Worm (Caenorhabditis elegans) whole organism, L4 larva: ENCODE measurements around the gene Y116A8C.469.
A peak's percentile ranks its signal among the peaks of the same experiment; 100 is the strongest.
"Not testable (repeated sequence)": the region's sequence is repeated elsewhere in the genome, so short reads cannot be mapped to it uniquely, and the experiment has no call there.

ENCODE experiments used
- ctbp-1 ChIP-seq: fragments of 200-800 bp; sonication (Bioruptor generic); IDR thresholded peaks from 2 replicates; pipeline ENCODE4 v1.3.6; 2022; ENCODE audit warnings: missing genetic modification reagents, missing genetic modification characterization, missing compliant biosample characterization
- daf-16 ChIP-seq, 3 experiments: sonication (generic microtip); optimal IDR thresholded peaks; 2 replicates each; lab custom pipeline; 2016 to 2017; ENCODE audit warnings: missing genetic modification characterization in 3 of 3, missing genetic modification reagents in 3 of 3, mild to moderate bottlenecking in 2 of 3, missing compliant biosample characterization in 2 of 3, missing biosample characterization in 1 of 3, moderate library complexity in 1 of 3
- daf-8 ChIP-seq: fragments of 200-800 bp; sonication (Bioruptor generic); IDR thresholded peaks from 2 replicates; pipeline ENCODE4 v1.3.6; 2022; ENCODE audit warnings: missing genetic modification characterization, missing compliant biosample characterization
- dmd-6 ChIP-seq: fragments of 200-800 bp; sonication (Bioruptor generic); IDR thresholded peaks from 2 replicates; pipeline ENCODE4 v1.3.6; 2022; ENCODE audit warnings: missing genetic modification reagents, missing genetic modification characterization, missing compliant biosample characterization
- dpl-1 ChIP-seq: fragments of 150-350 bp; optimal IDR thresholded peaks from 2 replicates; lab custom pipeline; 2014; ENCODE audit warnings: missing biosample characterization, missing genetic modification reagents, missing genetic modification characterization
- fkh-10 ChIP-seq: fragments of 150-350 bp; optimal IDR thresholded peaks from 2 replicates; lab custom pipeline; 2014; ENCODE audit warnings: missing biosample characterization, missing genetic modification reagents, missing genetic modification characterization
- fos-1 ChIP-seq: fragments of 150-350 bp; optimal IDR thresholded peaks from 2 replicates; lab custom pipeline; 2014; ENCODE audit warnings: missing biosample characterization, missing genetic modification characterization
- lin-29 ChIP-seq: fragments of 200-800 bp; sonication (Bioruptor generic); IDR thresholded peaks from 2 replicates; pipeline ENCODE4 v1.3.6; 2022; ENCODE audit warnings: missing genetic modification reagents, missing genetic modification characterization, missing compliant biosample characterization
- nhr-76 ChIP-seq: fragments of 150-350 bp; optimal IDR thresholded peaks from 2 replicates; lab custom pipeline; 2014; ENCODE audit warnings: missing biosample characterization, missing genetic modification characterization
- snpc-1.2 ChIP-seq: fragments of 200-800 bp; sonication (Bioruptor generic); IDR thresholded peaks from 2 replicates; pipeline ENCODE4 v1.3.6; 2022; ENCODE audit warnings: missing genetic modification reagents, missing genetic modification characterization, missing compliant biosample characterization
- unc-62 ChIP-seq, 3 experiments: fragments of 150-350 bp in 1 of 3; sonication (generic microtip); optimal IDR thresholded peaks in 2 of 3; peaks in 1 of 3; 1 replicate in 1 of 3; 2 replicates in 2 of 3; lab custom pipeline; 2014 to 2017; ENCODE audit warnings: missing biosample characterization in 3 of 3, missing genetic modification characterization in 3 of 3, missing genetic modification reagents in 3 of 3, missing genotype in 1 of 3
- ztf-7 ChIP-seq: fragments of 150-350 bp; optimal IDR thresholded peaks from 2 replicates; lab custom pipeline; 2014; ENCODE audit warnings: missing biosample characterization, missing genetic modification characterization

Y116A8C.469 gene

DNA sequence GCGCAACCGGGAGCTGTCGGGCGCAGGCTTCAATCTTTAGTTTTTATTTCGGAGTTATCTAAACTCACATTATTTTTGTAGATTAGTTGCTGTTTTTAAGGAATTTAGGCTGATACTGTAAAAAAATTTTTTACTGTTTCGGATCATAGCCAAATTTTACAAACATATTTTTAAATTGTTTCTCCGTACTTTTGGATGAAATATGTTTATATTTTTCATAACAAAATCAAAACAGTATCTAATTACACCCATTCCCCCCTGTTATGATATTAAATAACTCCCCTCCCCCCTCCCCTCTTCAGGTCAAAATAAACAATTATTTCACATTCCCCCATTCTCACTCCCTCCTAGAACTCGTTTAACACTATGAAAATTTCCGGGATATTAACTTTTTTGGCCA, 2.0 kb downstream of the Y116A8C.469 start, which contains the start of gene Y116A8C.3:
Y116A8C.3 (plus strand) TSS at position 301 of the 400 bp plus-strand sequence.
- TF ChIP-seq snpc-1.2 (GFP tag; lab: Robert Waterston, UW) (0 out of 2 replicates have a peak, but pooled peaks have one; percentile 22), daf-16 (GFP tag; optimal IDR thresholded peaks at IDR 0.05; lab: Kevin White, UChicago) (no peak), daf-16 (tag; optimal IDR thresholded peaks at IDR 0.05; lab: Kevin White, UChicago) (no peak)

DNA sequence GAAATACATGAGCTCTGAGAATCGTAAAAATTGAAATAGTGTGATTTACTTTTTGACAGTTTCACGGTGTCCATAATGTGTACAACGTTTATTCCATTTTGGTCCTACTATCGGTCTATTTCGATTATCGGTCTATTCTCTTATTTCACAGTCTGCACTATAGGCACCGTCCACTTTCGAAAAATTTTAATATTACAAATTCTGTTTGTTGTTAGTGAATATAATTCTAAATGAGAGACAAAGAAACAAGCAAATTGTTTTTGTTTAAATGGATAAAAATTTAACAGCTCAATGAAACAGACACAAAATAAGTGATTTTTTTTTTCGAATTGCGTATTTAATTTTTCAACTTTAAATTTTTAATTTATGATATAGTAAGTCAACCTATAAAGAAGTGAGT, 19.5 kb downstream of the Y116A8C.469 start:
- no peak for TF ChIP-seq dmd-6
- TF ChIP-seq unc-62 (GFP tag; optimal IDR thresholded peaks at IDR 0.05 in 1 of 2; lab: Kevin White, UChicago): peak in 1 of 2 experiments; percentile 91
- no peak for TF ChIP-seq unc-62 (tag; optimal IDR thresholded peaks at IDR 0.05; lab: Kevin White, UChicago)
- no peak for TF ChIP-seq daf-8 (GFP tag; lab: Robert Waterston, UW)

DNA sequence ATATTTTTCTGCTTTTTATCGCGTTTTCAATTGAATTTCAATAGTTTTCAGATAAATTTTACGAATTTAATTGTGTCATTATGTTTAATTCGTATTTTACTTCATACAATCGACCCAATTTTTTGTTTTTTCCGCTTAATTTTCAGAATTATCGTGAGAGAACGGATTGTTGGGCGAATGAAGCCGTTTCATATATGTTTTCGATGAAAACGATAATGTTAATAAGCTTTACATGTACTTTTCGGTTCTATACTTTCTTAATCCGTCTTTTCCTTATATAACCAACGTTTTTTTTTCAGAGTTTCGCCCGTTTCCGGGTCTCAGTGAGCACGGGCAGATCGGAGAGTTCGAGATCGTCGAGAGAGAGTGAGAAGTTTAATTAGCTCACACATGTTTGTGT, 22.4 kb downstream of the Y116A8C.469 start, which contains the start of gene T06A10.2:
T06A10.2 (plus strand) TSS at position 301 of the 400 bp plus-strand sequence.
- not testable (repeated sequence) for TF ChIP-seq ztf-7 (tag; lab: Kevin White, UChicago); ctbp-1; dpl-1

ce11 chrIV:16888580-16888979, 29.2 kb downstream of the Y116A8C.469 start:
- TF ChIP-seq snpc-1.2 (GFP tag; lab: Robert Waterston, UW) (peak; percentile 65), fkh-10 (GFP tag; lab: Kevin White, UChicago) (no peak), nhr-76 (tag; lab: Kevin White, UChicago) (no peak)

DNA sequence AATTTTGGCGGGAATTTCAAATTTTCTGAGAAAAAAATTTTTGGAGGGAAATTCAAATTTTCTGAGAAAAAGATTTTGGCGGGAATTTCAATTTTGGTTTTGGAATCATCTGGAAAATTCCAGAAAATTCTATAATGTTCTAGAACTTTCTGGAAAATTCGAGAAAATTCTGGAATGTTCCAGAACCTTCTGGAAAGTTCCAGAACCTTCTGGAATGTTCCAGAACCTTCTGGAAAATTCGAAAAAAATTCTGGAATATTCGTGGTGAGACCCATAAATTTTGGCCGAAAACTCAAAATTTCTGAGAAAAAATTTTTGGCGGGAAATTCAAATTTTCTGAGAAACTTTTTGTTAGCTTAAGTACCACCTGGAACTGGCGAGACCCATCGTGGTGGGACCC, 35.3 kb downstream of the Y116A8C.469 start:
- 0 out of 2 replicates have a peak, but pooled peaks have one; percentile 48 for TF ChIP-seq snpc-1.2 (GFP tag; lab: Robert Waterston, UW)
- TF ChIP-seq, all 104 proteins: peak for 1; not testable (repeated sequence) for 103

DNA sequence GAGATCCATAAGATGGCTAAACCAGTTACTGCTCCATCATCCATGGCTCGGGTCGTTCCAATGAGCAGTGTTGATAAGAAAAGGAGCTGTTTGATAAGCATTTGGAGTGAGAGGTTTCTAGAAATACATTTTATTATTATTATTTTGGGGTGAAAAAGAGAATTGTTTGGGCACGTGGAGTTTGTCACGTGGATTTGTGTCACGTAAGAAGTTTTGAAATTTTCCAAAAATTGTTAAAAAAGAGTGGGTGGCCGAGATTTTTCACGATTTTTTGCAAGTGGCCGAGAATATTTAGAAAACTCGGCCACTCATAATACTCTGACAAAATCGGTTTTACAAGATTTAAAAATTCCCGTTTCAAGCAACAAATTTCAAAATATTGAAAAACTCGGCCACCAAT, 48.8 kb downstream of the Y116A8C.469 start, which contains the start of gene T06A10.106:
T06A10.106 (minus strand) TSS at position 101 of the 400 bp plus-strand sequence.
- no peak for TF ChIP-seq lin-29
- no peak for TF ChIP-seq fos-1 (tag; lab: Kevin White, UChicago)
